Worm (Caenorhabditis elegans) whole organism, L2 larva: Measurements from ENCODE around the gene B0563.8.

ENCODE experiments used
- ama-1 ChIP-seq: fragments of 150-350 bp; optimal IDR thresholded peaks from 2 replicates; lab custom pipeline; 2018; ENCODE audit warnings: inconsistent platforms
- lin-13 ChIP-seq: fragments of 150-350 bp; optimal IDR thresholded peaks from 2 replicates; lab custom pipeline; 2014; ENCODE audit warnings: missing biosample characterization, missing genetic modification reagents, missing genetic modification characterization
- lin-39 ChIP-seq: fragments of 150-350 bp; optimal IDR thresholded peaks from 2 replicates; lab custom pipeline; 2014; ENCODE audit warnings: missing biosample characterization, missing genetic modification reagents, missing genetic modification characterization
- nhr-10 ChIP-seq: sonication (generic microtip); optimal IDR thresholded peaks from 2 replicates; lab custom pipeline; 2017; ENCODE audit warnings: missing biosample characterization, missing genetic modification characterization
- nhr-25 ChIP-seq: fragments of 150-350 bp; sonication (generic microtip); optimal IDR thresholded peaks from 3 replicates; lab custom pipeline; 2014; ENCODE audit warnings: missing biosample characterization, missing genetic modification characterization
- snpc-4 ChIP-seq: fragments of 150-350 bp; optimal IDR thresholded peaks from 2 replicates; lab custom pipeline; 2014; ENCODE audit warnings: missing biosample characterization, missing genetic modification characterization
- unc-62 ChIP-seq: fragments of 150-350 bp; optimal IDR thresholded peaks from 2 replicates; lab custom pipeline; 2014; ENCODE audit warnings: missing biosample characterization, missing genetic modification reagents, missing genetic modification characterization
- ztf-11 ChIP-seq: sonication (generic microtip); optimal IDR thresholded peaks from 2 replicates; lab custom pipeline; 2017; ENCODE audit warnings: missing biosample characterization, missing genetic modification characterization

DNA sequence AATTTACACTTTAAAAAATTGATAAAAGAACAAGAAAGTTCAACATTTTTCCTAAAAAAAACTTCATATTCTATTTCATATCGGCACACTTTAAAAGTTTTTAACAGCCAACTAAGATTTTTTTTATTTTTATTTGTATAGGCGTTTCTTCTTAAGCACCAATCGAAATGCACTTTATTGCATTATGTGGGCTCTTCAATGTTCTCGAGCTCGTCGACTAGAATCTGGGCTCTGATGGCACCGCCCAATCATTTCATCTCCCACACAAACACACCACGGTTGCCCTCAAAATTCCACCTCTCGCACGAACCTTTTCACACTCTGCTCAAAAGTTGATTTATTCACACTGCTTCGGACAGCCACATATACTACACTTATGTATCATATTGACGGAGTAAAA is 36.9 kb downstream of the B0563.8 start, which contains the start of gene B0563.6:
- TF ChIP-seq unc-62 = no peak
- no peak for TF ChIP-seq nhr-10
- no peak for TF ChIP-seq ama-1
- no peak for TF ChIP-seq ztf-11 (tag; lab: Kevin White, UChicago)
- TF ChIP-seq lin-13 (GFP tag; lab: Kevin White, UChicago) = no peak
- no peak for TF ChIP-seq snpc-4 (tag; lab: Kevin White, UChicago)
- TF ChIP-seq nhr-25 (tag; lab: Kevin White, UChicago) = no peak
- TF ChIP-seq lin-39 (tag; lab: Kevin White, UChicago) = no peak
